Fruit fly (Drosophila melanogaster): ENCODE data around the gene corolla.

DNA sequence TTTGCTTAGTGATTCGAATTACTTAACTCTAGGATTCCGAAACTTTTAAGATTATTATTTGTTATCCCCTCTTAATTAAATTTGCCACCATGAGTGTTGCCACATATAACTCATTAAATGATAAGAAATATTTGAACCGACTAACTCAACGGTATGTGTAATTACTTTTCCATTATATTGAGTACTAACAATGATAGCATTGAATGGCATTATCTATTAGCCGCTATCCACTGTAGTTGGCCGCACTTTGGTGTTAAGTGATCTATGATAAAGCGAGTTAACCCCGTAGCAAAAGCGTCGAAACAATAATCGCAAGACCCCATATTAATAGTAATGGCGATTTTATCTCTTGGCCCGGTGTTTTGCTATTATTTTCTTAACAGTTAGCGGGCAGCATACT lies 50.9 kb downstream of the corolla start:
- TF ChIP-seq CG15710 (tag; optimal IDR thresholded peaks at IDR 0.05) (no peak), CG4496 (GFP tag; IDR thresholded peaks at IDR 0.05) (no peak), CG8159 (tag; optimal IDR thresholded peaks at IDR 0.05) (no peak)

Data from whole organism, pupa.